Worm (Caenorhabditis elegans) whole organism, mixed stage, embryonic: ENCODE data around the gene srh-74.
A peak's percentile ranks its signal among the peaks of the same experiment; 100 is the strongest.

Source experiments
- M03D4.4 ChIP-seq: sonication (generic microtip); optimal IDR thresholded peaks from 2 replicates; lab custom pipeline; 2017; ENCODE audit warnings: mild to moderate bottlenecking, missing genetic modification characterization, missing compliant biosample characterization
- bed-3 ChIP-seq: fragments of 200-800 bp; sonication (Bioruptor generic); optimal IDR thresholded peaks from 3 replicates; lab custom pipeline; 2018; ENCODE audit warnings: mild to moderate bottlenecking, missing genetic modification characterization, moderate library complexity, missing compliant biosample characterization
- ceh-39 ChIP-seq: fragments of 150-350 bp; optimal IDR thresholded peaks from 2 replicates; lab custom pipeline; 2014; ENCODE audit warnings: missing biosample characterization, missing genetic modification characterization
- ceh-43 ChIP-seq: fragments of 200-800 bp; sonication (Bioruptor generic); optimal IDR thresholded peaks from 2 replicates; lab custom pipeline; 2018; ENCODE audit warnings: mild to moderate bottlenecking, missing genetic modification characterization, moderate library complexity, missing compliant biosample characterization
- ceh-83 ChIP-seq: fragments of 200-800 bp; sonication (Bioruptor generic); optimal IDR thresholded peaks from 2 replicates; lab custom pipeline; 2018; ENCODE audit warnings: mild to moderate bottlenecking, missing genetic modification characterization, missing compliant biosample characterization
- ces-1 ChIP-seq: fragments of 150-350 bp; optimal IDR thresholded peaks from 2 replicates; lab custom pipeline; 2014; ENCODE audit warnings: missing biosample characterization, missing genetic modification reagents, missing genetic modification characterization
- cnd-1 ChIP-seq: fragments of 200-800 bp; sonication (Bioruptor generic); optimal IDR thresholded peaks from 2 replicates; lab custom pipeline; 2018; ENCODE audit warnings: mild to moderate bottlenecking, missing genetic modification characterization, missing compliant biosample characterization
- drap-1 ChIP-seq: fragments of 200-800 bp; sonication (Bioruptor generic); optimal IDR thresholded peaks from 3 replicates; lab custom pipeline; 2018; ENCODE audit warnings: mild to moderate bottlenecking, missing genetic modification characterization, missing compliant biosample characterization
- flh-1 ChIP-seq: fragments of 200-800 bp; sonication (Bioruptor generic); optimal IDR thresholded peaks from 2 replicates; lab custom pipeline; 2018; ENCODE audit warnings: mild to moderate bottlenecking, missing genetic modification characterization, moderate library complexity, missing compliant biosample characterization
- ham-2 ChIP-seq: fragments of 200-800 bp; sonication (Bioruptor generic); optimal IDR thresholded peaks from 2 replicates; lab custom pipeline; 2018; ENCODE audit warnings: mild to moderate bottlenecking, missing genetic modification characterization, missing compliant biosample characterization
- hlh-1 ChIP-seq: fragments of 150-350 bp; optimal IDR thresholded peaks from 2 replicates; lab custom pipeline; 2014; ENCODE audit warnings: missing biosample characterization, missing genetic modification reagents, missing genetic modification characterization
- lin-13 ChIP-seq: fragments of 150-350 bp; optimal IDR thresholded peaks from 2 replicates; lab custom pipeline; 2014; ENCODE audit warnings: missing biosample characterization, missing genetic modification characterization
- lin-32 ChIP-seq: fragments of 200-800 bp; sonication (Bioruptor generic); optimal IDR thresholded peaks from 2 replicates; lab custom pipeline; 2018; ENCODE audit warnings: mild to moderate bottlenecking, missing genetic modification characterization, missing compliant biosample characterization
- lsy-2 ChIP-seq: fragments of 150-350 bp; optimal IDR thresholded peaks from 2 replicates; lab custom pipeline; 2014; ENCODE audit warnings: missing biosample characterization, missing genetic modification characterization
- mab-5 ChIP-seq: fragments of 150-350 bp; optimal IDR thresholded peaks from 2 replicates; lab custom pipeline; 2014; ENCODE audit warnings: missing biosample characterization, missing genetic modification characterization
- mep-1 ChIP-seq: fragments of 150-350 bp; optimal IDR thresholded peaks from 2 replicates; lab custom pipeline; 2017; ENCODE audit warnings: missing biosample characterization, missing genetic modification reagents, missing genetic modification characterization, inconsistent platforms
- mls-2 ChIP-seq: sonication (generic microtip); optimal IDR thresholded peaks from 2 replicates; lab custom pipeline; 2016; ENCODE audit warnings: mild to moderate bottlenecking, missing genetic modification characterization, moderate library complexity, missing compliant biosample characterization
- nhr-12 ChIP-seq: fragments of 150-350 bp; optimal IDR thresholded peaks from 2 replicates; lab custom pipeline; 2014; ENCODE audit warnings: missing biosample characterization, missing genetic modification characterization
- nhr-2 ChIP-seq: fragments of 150-350 bp; optimal IDR thresholded peaks from 2 replicates; lab custom pipeline; 2014; ENCODE audit warnings: missing biosample characterization, missing genetic modification characterization
- nhr-237 ChIP-seq: fragments of 150-350 bp; optimal IDR thresholded peaks from 2 replicates; lab custom pipeline; 2014; ENCODE audit warnings: missing biosample characterization, missing genetic modification characterization
- nhr-28 ChIP-seq: fragments of 150-350 bp; optimal IDR thresholded peaks from 2 replicates; lab custom pipeline; 2014; ENCODE audit warnings: missing biosample characterization, missing genetic modification characterization
- nhr-76 ChIP-seq: sonication (generic microtip); optimal IDR thresholded peaks from 2 replicates; lab custom pipeline; 2017; ENCODE audit warnings: missing biosample characterization, missing genetic modification characterization
- pha-4 ChIP-seq: fragments of 150-350 bp; optimal IDR thresholded peaks from 2 replicates; lab custom pipeline; 2018; ENCODE audit warnings: missing biosample characterization, missing genetic modification reagents, missing genetic modification characterization
- sem-2 ChIP-seq: fragments of 200-800 bp; sonication (Bioruptor generic); optimal IDR thresholded peaks from 2 replicates; lab custom pipeline; 2018; ENCODE audit warnings: mild to moderate bottlenecking, missing genetic modification characterization, missing compliant biosample characterization
- snpc-4 ChIP-seq: fragments of 150-350 bp; optimal IDR thresholded peaks from 2 replicates; lab custom pipeline; 2014; ENCODE audit warnings: missing biosample characterization, missing genetic modification characterization
- sptf-1 ChIP-seq: sonication (generic microtip); optimal IDR thresholded peaks from 2 replicates; lab custom pipeline; 2017; ENCODE audit warnings: mild to moderate bottlenecking, missing genetic modification characterization, moderate library complexity, missing compliant biosample characterization
- tbx-8 ChIP-seq: fragments of 200-800 bp; sonication (Bioruptor generic); optimal IDR thresholded peaks from 2 replicates; lab custom pipeline; 2018; ENCODE audit warnings: mild to moderate bottlenecking, missing genetic modification characterization, moderate library complexity, missing compliant biosample characterization
- unc-120 ChIP-seq: sonication (generic microtip); optimal IDR thresholded peaks from 2 replicates; lab custom pipeline; 2017; ENCODE audit warnings: missing genetic modification characterization, missing compliant biosample characterization; ENCODE audit not compliant: poor library complexity, severe bottlenecking
- unc-39 ChIP-seq: fragments of 150-350 bp; optimal IDR thresholded peaks from 2 replicates; lab custom pipeline; 2014; ENCODE audit warnings: missing biosample characterization, missing genetic modification characterization
- zip-8 ChIP-seq: fragments of 150-350 bp; optimal IDR thresholded peaks from 2 replicates; lab custom pipeline; 2014; ENCODE audit warnings: missing biosample characterization, missing genetic modification characterization
- ztf-11 ChIP-seq: fragments of 150-350 bp; optimal IDR thresholded peaks from 2 replicates; lab custom pipeline; 2014; ENCODE audit warnings: missing biosample characterization, missing genetic modification characterization

srh-74 gene

DNA sequence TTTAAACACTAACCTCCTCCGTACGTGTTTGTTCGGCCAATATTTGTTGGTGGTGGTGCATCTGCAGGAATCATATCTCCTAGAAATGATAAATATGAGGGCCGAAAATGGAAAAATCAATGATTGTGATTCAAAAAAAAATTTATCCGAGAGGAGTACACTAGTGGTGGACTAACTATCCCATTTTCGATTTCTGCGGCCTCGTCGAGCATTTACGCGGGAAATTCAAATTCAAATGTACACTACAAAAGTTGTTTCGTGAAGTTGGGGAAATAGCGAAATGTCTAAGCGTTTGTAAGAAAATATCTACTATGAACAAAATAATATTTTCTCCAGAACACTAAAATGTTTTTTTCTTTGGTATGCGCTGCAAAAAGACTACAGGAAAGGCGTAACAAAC lies 19.3 kb downstream of the srh-74 start:
- TF ChIP-seq cnd-1 (tag; lab: Kevin White, UChicago): peak; percentile 32
- no peak for TF ChIP-seq drap-1 (GFP tag; lab: Kevin White, UChicago)
- TF ChIP-seq ces-1 (GFP tag; lab: Kevin White, UChicago): peak; percentile 25
- no peak for TF ChIP-seq nhr-2
- peak; percentile 66 for TF ChIP-seq sptf-1 (tag; lab: Kevin White, UChicago)
- peak; percentile 4 for TF ChIP-seq lin-32 (GFP tag; lab: Kevin White, UChicago)
- TF ChIP-seq nhr-237 (tag; lab: Kevin White, UChicago): peak; percentile 49
- peak; percentile 3 for TF ChIP-seq hlh-1
- TF ChIP-seq lsy-2 (tag; lab: Kevin White, UChicago): peak; percentile 16

DNA sequence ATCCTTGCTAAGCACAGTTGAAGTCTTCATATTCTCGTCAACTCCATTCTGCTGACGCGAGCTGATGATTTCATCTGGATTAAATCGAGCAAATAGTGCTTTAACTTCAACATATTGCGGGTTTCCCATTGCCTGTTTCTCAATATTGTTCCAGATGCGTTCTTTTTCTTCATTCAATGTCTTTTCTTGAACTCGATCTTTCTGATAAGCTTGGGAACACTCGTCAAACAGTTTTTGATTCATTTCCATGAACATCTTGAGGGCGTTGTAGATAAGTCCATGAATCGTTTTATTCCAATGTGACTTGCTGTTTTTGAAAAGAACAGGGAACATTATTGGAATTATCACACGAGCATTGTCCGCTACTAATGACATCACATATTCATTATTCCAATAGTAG lies 20.8 kb downstream of the srh-74 start:
- TF ChIP-seq ces-1 (GFP tag; lab: Kevin White, UChicago) (no peak), nhr-237 (tag; lab: Kevin White, UChicago) (no peak), ceh-39 (tag; lab: Kevin White, UChicago) (no peak), mls-2 (tag; lab: Kevin White, UChicago) (no peak), ceh-43 (GFP tag; lab: Kevin White, UChicago) (no peak), unc-120 (tag; lab: Kevin White, UChicago) (no peak), mab-5 (tag; lab: Kevin White, UChicago) (no peak), pha-4 (tag; lab: Kevin White, UChicago) (no peak), ztf-11 (no peak), tbx-8 (GFP tag; lab: Kevin White, UChicago) (no peak), sem-2 (GFP tag; lab: Kevin White, UChicago) (no peak)

DNA sequence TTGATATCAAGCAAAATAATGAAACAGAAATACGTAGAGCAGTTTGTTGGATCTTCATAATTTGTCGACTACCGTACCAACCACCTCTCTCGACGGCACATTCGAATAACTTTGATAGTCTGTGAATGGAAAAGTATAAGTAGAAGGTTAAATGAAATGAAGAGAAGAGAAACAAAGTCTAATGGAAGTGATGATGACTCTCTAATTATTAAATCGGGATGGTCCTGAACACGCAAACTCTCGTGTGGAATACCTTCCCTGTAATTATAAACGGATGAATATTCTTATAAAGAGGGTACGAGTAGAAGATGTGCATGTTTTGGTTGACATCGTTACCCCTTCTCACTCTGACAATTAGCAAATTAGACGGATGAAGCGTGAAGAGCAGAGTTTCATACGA lies 25.8 kb downstream of the srh-74 start, which contains the start of the genes C13G3.12 and hot-6:
Gene C13G3.12 (minus strand): TSS at position 101 of the 400 bp plus-strand sequence.
Gene hot-6 (minus strand): TSS at position 121 of the 400 bp plus-strand sequence.
- TF ChIP-seq drap-1 (GFP tag; lab: Kevin White, UChicago) (no peak), unc-120 (tag; lab: Kevin White, UChicago) (no peak), snpc-4 (no peak), zip-8 (tag; lab: Kevin White, UChicago) (no peak), ceh-83 (GFP tag; lab: Kevin White, UChicago) (no peak), nhr-12 (tag; lab: Kevin White, UChicago) (no peak), tbx-8 (GFP tag; lab: Kevin White, UChicago) (no peak), nhr-76 (no peak), nhr-28 (tag; lab: Kevin White, UChicago) (no peak), unc-39 (tag; lab: Kevin White, UChicago) (no peak), ham-2 (GFP tag; lab: Kevin White, UChicago) (no peak), mls-2 (tag; lab: Kevin White, UChicago) (no peak), bed-3 (no peak), sptf-1 (tag; lab: Kevin White, UChicago) (no peak), nhr-2 (no peak), nhr-237 (tag; lab: Kevin White, UChicago) (no peak), M03D4.4 (tag; lab: Kevin White, UChicago) (no peak)

DNA sequence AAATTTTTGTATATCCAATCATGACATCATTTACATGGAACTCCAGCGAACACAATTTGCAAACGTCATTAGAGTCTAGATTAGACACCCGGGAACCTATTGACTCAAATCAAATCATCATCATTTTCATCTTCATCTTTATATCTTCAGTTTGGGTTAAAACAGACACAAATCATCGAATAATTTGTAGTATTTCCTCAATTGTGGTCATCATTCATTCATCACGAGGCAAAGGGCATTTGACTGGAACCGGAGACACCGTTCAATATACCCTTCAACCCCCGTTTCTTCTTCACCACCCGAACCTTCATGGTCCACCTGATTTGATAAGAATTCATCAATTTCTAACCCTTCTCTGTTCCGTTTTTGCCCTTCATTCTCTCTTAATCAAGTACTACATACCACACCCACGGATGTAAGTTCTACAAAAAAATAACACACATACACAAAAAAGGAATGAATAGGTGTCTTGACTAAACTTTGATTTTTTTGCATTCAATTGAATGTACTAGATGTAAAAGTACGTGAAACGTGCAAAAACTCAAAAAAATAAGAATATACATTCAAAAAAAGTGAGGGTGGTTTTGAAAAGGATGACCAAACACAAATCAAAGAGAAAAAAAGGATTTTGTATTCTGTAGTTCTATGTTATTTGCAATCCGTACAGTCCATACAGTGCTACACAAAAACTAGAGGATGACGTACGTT lies 31.6 kb downstream of the srh-74 start:
- TF ChIP-seq lin-32 (GFP tag; lab: Kevin White, UChicago) (no peak), ces-1 (GFP tag; lab: Kevin White, UChicago) (no peak), mls-2 (tag; lab: Kevin White, UChicago) (no peak), ceh-39 (tag; lab: Kevin White, UChicago) (no peak), pha-4 (tag; lab: Kevin White, UChicago) (no peak), unc-39 (tag; lab: Kevin White, UChicago) (no peak), mep-1 (tag; lab: Kevin White, UChicago) (no peak)

DNA sequence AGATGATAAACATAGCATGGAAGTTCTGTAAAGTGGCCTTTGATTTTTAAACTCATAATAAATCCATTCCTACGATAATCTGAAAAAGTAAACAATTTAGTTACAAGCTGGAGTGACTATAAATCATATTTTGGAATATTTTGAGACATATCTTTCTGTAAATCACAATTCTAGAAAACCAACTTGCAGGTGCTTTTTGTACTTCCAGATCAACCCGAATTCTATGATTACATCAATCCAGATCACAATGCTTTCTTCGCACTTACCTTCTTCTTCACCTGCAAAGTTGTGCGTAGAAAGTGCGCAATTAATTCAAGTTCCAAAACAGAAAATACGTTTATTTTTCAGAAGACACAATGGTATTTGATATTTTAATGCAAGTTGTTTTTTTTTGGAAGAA lies 33.8 kb downstream of the srh-74 start:
- no peak for TF ChIP-seq mab-5 (tag; lab: Kevin White, UChicago)
- TF ChIP-seq ces-1 (GFP tag; lab: Kevin White, UChicago): no peak
- no peak for TF ChIP-seq lsy-2 (tag; lab: Kevin White, UChicago)
- TF ChIP-seq lin-13 (tag; lab: Kevin White, UChicago): no peak
- no peak for TF ChIP-seq mep-1 (tag; lab: Kevin White, UChicago)
- TF ChIP-seq hlh-1: no peak
- TF ChIP-seq ceh-39 (tag; lab: Kevin White, UChicago): no peak
- no peak for TF ChIP-seq nhr-237 (tag; lab: Kevin White, UChicago)
- no peak for TF ChIP-seq ham-2 (GFP tag; lab: Kevin White, UChicago)
- no peak for TF ChIP-seq ztf-11
- no peak for TF ChIP-seq sptf-1 (tag; lab: Kevin White, UChicago)
- TF ChIP-seq flh-1 (GFP tag; lab: Kevin White, UChicago): no peak
- no peak for TF ChIP-seq zip-8 (tag; lab: Kevin White, UChicago)
- no peak for TF ChIP-seq mls-2 (tag; lab: Kevin White, UChicago)
